Worm (Caenorhabditis elegans) whole organism, young adult: Measurements from ENCODE around the gene znf-782.

Experiments used
- B0336.3 ChIP-seq: fragments of 200-800 bp; sonication (Bioruptor generic); IDR thresholded peaks from 2 replicates; pipeline ENCODE4 v1.3.6; 2022; ENCODE audit warnings: missing genetic modification characterization, missing compliant biosample characterization
- C06A6.2 ChIP-seq: fragments of 200-800 bp; sonication (Bioruptor generic); conservative IDR thresholded peaks from 2 replicates; pipeline ENCODE4 v1.3.6; 2022; ENCODE audit warnings: missing genetic modification characterization, missing compliant biosample characterization
- F23B12.7 ChIP-seq: sonication (generic microtip); optimal IDR thresholded peaks from 2 replicates; lab custom pipeline; 2017; ENCODE audit warnings: missing genetic modification characterization, mild to moderate bottlenecking, missing compliant biosample characterization, antibody characterized with exemption, moderate library complexity; ENCODE audit not compliant: insufficient read depth
- F39B2.1 ChIP-seq: fragments of 200-800 bp; sonication (Bioruptor generic); IDR thresholded peaks from 2 replicates; pipeline ENCODE4 v1.3.6; 2022; ENCODE audit warnings: missing genetic modification reagents, missing genetic modification characterization, missing compliant biosample characterization
- F49E8.2 ChIP-seq: sonication (generic microtip); optimal IDR thresholded peaks from 3 replicates; lab custom pipeline; 2017; ENCODE audit warnings: missing genetic modification characterization, mild to moderate bottlenecking, missing compliant biosample characterization, antibody characterized with exemption, moderate library complexity; ENCODE audit not compliant: insufficient read depth
- F52B5.7 ChIP-seq: sonication (generic microtip); optimal IDR thresholded peaks from 2 replicates; lab custom pipeline; 2016; ENCODE audit warnings: mild to moderate bottlenecking, missing genetic modification characterization, missing compliant biosample characterization
- F57C9.4 ChIP-seq: sonication (generic microtip); optimal IDR thresholded peaks from 2 replicates; lab custom pipeline; 2017; ENCODE audit warnings: mild to moderate bottlenecking, missing genetic modification characterization, missing compliant biosample characterization
- K11D2.4 ChIP-seq: fragments of 200-800 bp; sonication (Bioruptor generic); IDR thresholded peaks from 2 replicates; pipeline ENCODE4 v1.3.6; 2022; ENCODE audit warnings: missing genetic modification reagents, missing genetic modification characterization, missing compliant biosample characterization
- T07F8.4 ChIP-seq: sonication (generic microtip); optimal IDR thresholded peaks from 2 replicates; lab custom pipeline; 2016; ENCODE audit warnings: mild to moderate bottlenecking, missing genetic modification characterization, moderate library complexity, missing compliant biosample characterization
- Y56A3A.18 ChIP-seq: fragments of 200-800 bp; sonication (Bioruptor generic); IDR thresholded peaks from 2 replicates; pipeline ENCODE4 v1.3.6; 2022; ENCODE audit warnings: missing genetic modification reagents, missing genetic modification characterization, missing compliant biosample characterization
- Y67H2A.10 ChIP-seq: fragments of 200-800 bp; sonication (Bioruptor generic); conservative IDR thresholded peaks from 2 replicates; pipeline ENCODE4 v1.3.6; 2022; ENCODE audit warnings: missing genetic modification reagents, missing genetic modification characterization, missing compliant biosample characterization
- ZK185.1 ChIP-seq: sonication (generic microtip); optimal IDR thresholded peaks from 2 replicates; lab custom pipeline; 2016; ENCODE audit warnings: mild to moderate bottlenecking, missing genetic modification characterization, missing compliant biosample characterization; ENCODE audit not compliant: poor library complexity, severe bottlenecking
- aptf-2 ChIP-seq: fragments of 200-800 bp; sonication (Bioruptor generic); conservative IDR thresholded peaks from 2 replicates; pipeline ENCODE4 v1.3.6; 2022; ENCODE audit warnings: missing genetic modification reagents, missing genetic modification characterization, missing compliant biosample characterization
- athp-1 ChIP-seq: sonication (generic microtip); optimal IDR thresholded peaks from 2 replicates; lab custom pipeline; 2017; ENCODE audit warnings: mild to moderate bottlenecking, missing genetic modification characterization, missing compliant biosample characterization
- attf-5 ChIP-seq: fragments of 200-800 bp; sonication (Bioruptor generic); optimal IDR thresholded peaks from 2 replicates; lab custom pipeline; 2018; ENCODE audit warnings: mild to moderate bottlenecking, missing genetic modification characterization, missing compliant biosample characterization
- bed-1 ChIP-seq: fragments of 200-800 bp; sonication (Bioruptor generic); IDR thresholded peaks from 2 replicates; pipeline ENCODE4 v1.3.6; 2022; ENCODE audit warnings: missing genetic modification reagents, missing genetic modification characterization, missing compliant biosample characterization
- ceh-27 ChIP-seq: fragments of 200-800 bp; sonication (Bioruptor generic); optimal IDR thresholded peaks from 2 replicates; lab custom pipeline; 2018; ENCODE audit warnings: mild to moderate bottlenecking, missing genetic modification characterization, moderate library complexity, missing compliant biosample characterization
- ceh-58 ChIP-seq: fragments of 200-800 bp; sonication (Bioruptor generic); IDR thresholded peaks from 2 replicates; pipeline ENCODE4 v1.3.6; 2022; ENCODE audit warnings: missing genetic modification characterization, missing compliant biosample characterization
- ceh-91 ChIP-seq: fragments of 200-800 bp; sonication (Bioruptor generic); IDR thresholded peaks from 2 replicates; pipeline ENCODE4 v1.3.6; 2022; ENCODE audit warnings: missing genetic modification reagents, missing genetic modification characterization, missing compliant biosample characterization
- chd-7 ChIP-seq: sonication (generic microtip); optimal IDR thresholded peaks from 2 replicates; lab custom pipeline; 2016; ENCODE audit warnings: mild to moderate bottlenecking, missing genetic modification characterization, moderate library complexity, missing compliant biosample characterization
- dpff-1 ChIP-seq: sonication (generic microtip); optimal IDR thresholded peaks from 2 replicates; lab custom pipeline; 2017; ENCODE audit warnings: mild to moderate bottlenecking, missing genetic modification characterization, missing compliant biosample characterization
- dpl-1 ChIP-seq: fragments of 150-350 bp; optimal IDR thresholded peaks from 2 replicates; lab custom pipeline; 2014; ENCODE audit warnings: missing biosample characterization, missing genetic modification reagents, missing genetic modification characterization
- egrh-3 ChIP-seq: fragments of 200-800 bp; sonication (Bioruptor generic); IDR thresholded peaks from 2 replicates; pipeline ENCODE4 v1.3.6; 2022; ENCODE audit warnings: missing genetic modification reagents, missing genetic modification characterization, missing compliant biosample characterization
- hlh-12 ChIP-seq: sonication (generic microtip); optimal IDR thresholded peaks from 2 replicates; lab custom pipeline; 2016; ENCODE audit warnings: missing genetic modification characterization, missing compliant biosample characterization
- hlh-26 ChIP-seq: fragments of 200-800 bp; sonication (Bioruptor generic); conservative IDR thresholded peaks from 2 replicates; pipeline ENCODE4 v1.3.6; 2022; ENCODE audit warnings: missing genetic modification reagents, missing genetic modification characterization, missing compliant biosample characterization
- hmg-1.2 ChIP-seq: fragments of 200-800 bp; sonication (Bioruptor generic); IDR thresholded peaks from 2 replicates; pipeline ENCODE4 v1.3.6; 2022; ENCODE audit warnings: missing genetic modification reagents, missing genetic modification characterization, missing compliant biosample characterization
- hmg-20 ChIP-seq: fragments of 200-800 bp; sonication (Bioruptor generic); IDR thresholded peaks from 2 replicates; pipeline ENCODE4 v1.3.6; 2022; ENCODE audit warnings: missing genetic modification reagents, missing genetic modification characterization, missing compliant biosample characterization
- hrde-1 ChIP-seq: sonication (generic microtip); optimal IDR thresholded peaks from 2 replicates; lab custom pipeline; 2016; ENCODE audit warnings: missing genetic modification characterization, mild to moderate bottlenecking, missing compliant biosample characterization, moderate library complexity, missing genotype, missing genetic modification reagents, borderline replicate concordance
- let-526 ChIP-seq: fragments of 200-800 bp; sonication (Bioruptor generic); IDR thresholded peaks from 2 replicates; pipeline ENCODE4 v1.3.6; 2022; ENCODE audit warnings: missing genetic modification reagents, missing genetic modification characterization, missing compliant biosample characterization
- madf-6 ChIP-seq: fragments of 200-800 bp; sonication (Bioruptor generic); IDR thresholded peaks from 2 replicates; pipeline ENCODE4 v1.3.6; 2022; ENCODE audit warnings: missing genetic modification reagents, missing genetic modification characterization, missing compliant biosample characterization
- mcd-1 ChIP-seq: fragments of 200-800 bp; sonication (Bioruptor generic); IDR thresholded peaks from 2 replicates; pipeline ENCODE4 v1.3.6; 2022; ENCODE audit warnings: missing genetic modification reagents, missing genetic modification characterization, missing compliant biosample characterization
- nhr-120 ChIP-seq: fragments of 200-800 bp; sonication (Bioruptor generic); IDR thresholded peaks from 2 replicates; pipeline ENCODE4 v1.3.6; 2022; ENCODE audit warnings: missing genetic modification characterization, missing compliant biosample characterization
- pbrm-1 ChIP-seq: fragments of 200-800 bp; sonication (Bioruptor generic); IDR thresholded peaks from 2 replicates; pipeline ENCODE4 v1.3.6; 2022; ENCODE audit warnings: missing genetic modification reagents, missing genetic modification characterization, missing compliant biosample characterization
- pha-4 ChIP-seq: fragments of 150-350 bp; sonication (generic microtip); optimal IDR thresholded peaks from 2 replicates; lab custom pipeline; 2014; ENCODE audit warnings: missing biosample characterization, missing genetic modification reagents, missing genetic modification characterization
- rcor-1 ChIP-seq: fragments of 200-800 bp; sonication (Bioruptor generic); IDR thresholded peaks from 2 replicates; pipeline ENCODE4 v1.3.6; 2022; ENCODE audit warnings: missing genetic modification reagents, missing genetic modification characterization, missing compliant biosample characterization
- rec-8 ChIP-seq, 2 experiments: sonication (generic microtip); optimal IDR thresholded peaks; 2 replicates each; lab custom pipeline; 2016; ENCODE audit warnings: mild to moderate bottlenecking in 2 of 2, missing genetic modification characterization in 2 of 2, missing genetic modification reagents in 2 of 2, missing genotype in 2 of 2, missing biosample characterization in 1 of 2, missing compliant biosample characterization in 1 of 2, moderate library complexity in 1 of 2
- sea-2 ChIP-seq: fragments of 200-800 bp; sonication (Bioruptor generic); IDR thresholded peaks from 2 replicates; pipeline ENCODE4 v1.3.6; 2022; ENCODE audit warnings: missing genetic modification characterization, missing compliant biosample characterization
- snpc-1.3 ChIP-seq: sonication (generic microtip); optimal IDR thresholded peaks from 2 replicates; lab custom pipeline; 2017; ENCODE audit warnings: missing genetic modification characterization, mild to moderate bottlenecking, missing compliant biosample characterization, antibody characterized with exemption, moderate library complexity, missing genotype, missing genetic modification reagents; ENCODE audit not compliant: insufficient read depth
- unc-130 ChIP-seq: sonication (generic microtip); optimal IDR thresholded peaks from 2 replicates; lab custom pipeline; 2016; ENCODE audit warnings: missing genetic modification reagents, missing genetic modification characterization, missing compliant biosample characterization
- xnd-1 ChIP-seq: sonication (generic microtip); optimal IDR thresholded peaks from 2 replicates; lab custom pipeline; 2016; ENCODE audit warnings: missing genotype, missing genetic modification reagents, missing genetic modification characterization, missing compliant biosample characterization
- zfh-2 ChIP-seq: fragments of 200-800 bp; sonication (Bioruptor generic); conservative IDR thresholded peaks from 2 replicates; pipeline ENCODE4 v1.3.6; 2022; ENCODE audit warnings: missing genetic modification reagents, missing genetic modification characterization, missing compliant biosample characterization
- ztf-22 ChIP-seq: fragments of 200-800 bp; sonication (Bioruptor generic); optimal IDR thresholded peaks from 2 replicates; lab custom pipeline; 2018; ENCODE audit warnings: mild to moderate bottlenecking, missing genetic modification characterization, moderate library complexity, missing compliant biosample characterization
- ztf-26 ChIP-seq: sonication (generic microtip); optimal IDR thresholded peaks from 2 replicates; lab custom pipeline; 2017; ENCODE audit warnings: missing genetic modification characterization, missing compliant biosample characterization
- ztf-3 ChIP-seq: fragments of 200-800 bp; sonication (Bioruptor generic); optimal IDR thresholded peaks from 2 replicates; lab custom pipeline; 2018; ENCODE audit warnings: mild to moderate bottlenecking, missing genetic modification characterization, missing compliant biosample characterization

znf-782 gene

DNA sequence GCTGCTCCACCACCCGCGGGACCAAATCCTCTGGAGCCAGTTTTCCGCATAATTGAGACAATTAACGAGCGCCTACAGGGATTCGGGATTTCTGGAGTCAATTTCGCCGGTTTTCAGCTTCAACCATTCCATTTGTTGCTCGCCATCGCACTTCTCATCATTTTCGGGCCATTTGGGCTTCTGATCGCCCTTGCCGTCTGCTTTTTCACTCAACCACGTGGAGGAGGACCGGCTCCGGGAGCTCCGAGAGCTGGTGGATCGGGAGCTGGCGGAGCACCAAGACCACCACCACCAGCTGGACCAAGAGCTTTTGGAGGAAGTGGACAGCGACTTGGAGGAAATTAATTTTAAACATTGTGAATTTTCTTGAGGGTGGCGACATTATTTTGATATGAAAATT lies 28.8 kb upstream of the znf-782 start:
- TF ChIP-seq zfh-2 (GFP tag; lab: Robert Waterston, UW) = peak; percentile 83
- no peak for TF ChIP-seq mcd-1 (GFP tag; lab: Robert Waterston, UW)
- TF ChIP-seq hmg-1.2 = no peak
- no peak for TF ChIP-seq rcor-1 (GFP tag; lab: Robert Waterston, UW)
- no peak for TF ChIP-seq K11D2.4
- TF ChIP-seq egrh-3 = peak; percentile 48; the same call in 1 of the 2 replicates
- no peak for TF ChIP-seq ztf-3 (GFP tag; lab: Kevin White, UChicago)
- no peak for TF ChIP-seq B0336.3

ce11 chrIV:1093870-1094564 lies 26.7 kb upstream of the znf-782 start, which contains the start of the genes cct-8 and Y55F3AR.2:
cct-8 (minus strand) TSS chrIV:1093920.
Y55F3AR.2 (plus strand) TSS chrIV:1094541.
- TF ChIP-seq F23B12.7 (tag; lab: Kevin White, UChicago) (peak; percentile 90), mcd-1 (GFP tag; lab: Robert Waterston, UW) (peak; percentile 99), Y67H2A.10 (GFP tag; lab: Robert Waterston, UW) (peak; percentile 95), hrde-1 (peak; percentile 88), ztf-22 (GFP tag; lab: Kevin White, UChicago) (peak; percentile 60), dpl-1 (GFP tag; lab: Kevin White, UChicago) (peak; percentile 82), snpc-1.3 (tag; lab: Kevin White, UChicago) (peak; percentile 96), hmg-1.2 (peak; percentile 91), T07F8.4 (tag; lab: Kevin White, UChicago) (peak; percentile 4), hlh-12 (tag; lab: Kevin White, UChicago) (no peak), aptf-2 (GFP tag; lab: Robert Waterston, UW) (peak; percentile 71), ztf-26 (tag; lab: Kevin White, UChicago) (peak; percentile 98), Y56A3A.18 (GFP tag; lab: Robert Waterston, UW) (peak; percentile 99), F57C9.4 (tag; lab: Kevin White, UChicago) (peak; percentile 65), unc-130 (GFP tag; lab: Kevin White, UChicago) (peak; percentile 71), rec-8 (tag; optimal IDR thresholded peaks at IDR 0.05; lab: Kevin White, UChicago) (peak; percentile 35 to 38), C06A6.2 (peak; percentile 96), ceh-58 (GFP tag; lab: Robert Waterston, UW) (no peak), sea-2 (peak; percentile 87; the same call in 1 of the 2 replicates), attf-5 (GFP tag; lab: Kevin White, UChicago) (peak; percentile 97), F49E8.2 (tag; lab: Kevin White, UChicago) (peak; percentile 95), athp-1 (peak; percentile 99), pha-4 (tag; lab: Kevin White, UChicago) (peak; percentile 88), xnd-1 (tag; lab: Kevin White, UChicago) (peak; percentile 78), egrh-3 (peak; percentile 47; the same call in 1 of the 2 replicates), nhr-120 (GFP tag; lab: Robert Waterston, UW) (0 out of 2 replicates have a peak, but pooled peaks have one; percentile 66), ceh-91 (GFP tag; lab: Robert Waterston, UW) (peak; percentile 96), hlh-26 (GFP tag; lab: Robert Waterston, UW) (no peak), bed-1 (GFP tag; lab: Robert Waterston, UW) (0 out of 2 replicates have a peak, but pooled peaks have one; percentile 77), K11D2.4 (peak; percentile 99), let-526 (GFP tag; lab: Robert Waterston, UW) (peak; percentile 96), pbrm-1 (GFP tag; lab: Robert Waterston, UW) (peak; percentile 99), madf-6 (GFP tag; lab: Robert Waterston, UW) (peak; percentile 98), F39B2.1 (GFP tag; lab: Robert Waterston, UW) (peak; percentile 94), F52B5.7 (tag; lab: Kevin White, UChicago) (peak; percentile 92), ceh-27 (GFP tag; lab: Kevin White, UChicago) (peak; percentile 96), dpff-1 (tag; lab: Kevin White, UChicago) (peak; percentile 77), hmg-20 (GFP tag; lab: Robert Waterston, UW) (peak; percentile 96), ZK185.1 (tag; lab: Kevin White, UChicago) (peak; percentile 97), chd-7 (tag; lab: Kevin White, UChicago) (peak; percentile 95)
